Worm (Caenorhabditis elegans) whole organism, L4/young adult: ENCODE data around the gene srw-145.

ENCODE experiments used
- W03F9.2 ChIP-seq: fragments of 150-350 bp; optimal IDR thresholded peaks from 2 replicates; lab custom pipeline; 2014; ENCODE audit warnings: missing biosample characterization, missing genetic modification characterization
- dao-5 ChIP-seq: sonication (generic microtip); optimal IDR thresholded peaks from 2 replicates; lab custom pipeline; 2016; ENCODE audit warnings: missing genotype, missing genetic modification characterization, moderate library complexity, missing compliant biosample characterization
- him-1 ChIP-seq: sonication (generic microtip); optimal IDR thresholded peaks from 2 replicates; lab custom pipeline; 2016; ENCODE audit warnings: missing genotype, missing genetic modification reagents, missing genetic modification characterization, missing compliant biosample characterization

DNA sequence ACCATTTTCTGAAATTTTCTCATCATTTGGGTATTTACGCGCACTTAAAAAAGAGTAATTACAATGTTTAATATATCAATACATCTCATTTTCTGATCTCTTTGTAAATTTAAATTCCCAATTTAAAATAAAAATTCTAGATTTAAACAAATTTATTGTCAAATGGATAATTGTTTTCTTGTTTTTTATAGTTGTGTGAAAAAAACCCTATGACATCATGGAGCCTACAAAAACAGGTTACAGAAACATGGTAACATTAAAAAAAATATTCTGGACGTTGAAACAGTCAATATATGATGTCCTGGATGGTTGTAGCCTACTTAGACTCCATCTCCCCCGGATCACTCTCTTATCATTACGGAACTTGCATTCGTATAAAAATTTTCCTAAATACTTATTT is 47.4 kb upstream of the srw-145 start, which contains the start of gene spp-12:
- TF ChIP-seq him-1 (tag; lab: Kevin White, UChicago) (no peak), W03F9.2 (no peak), dao-5 (tag; lab: Kevin White, UChicago) (no peak)
